Fruit fly (Drosophila melanogaster) whole organism, pupa: ENCODE results near the gene PXo.

Experiments used
- CG12605 ChIP-seq: fragments of 200-800 bp; sonication (Bioruptor generic); IDR thresholded peaks from 2 replicates; pipeline ENCODE4 v1.3.6; 2022; ENCODE audit warnings: missing biosample characterization, missing genetic modification characterization
- CG17806 ChIP-seq: fragments of 200-800 bp; sonication (Bioruptor generic); optimal IDR thresholded peaks from 2 replicates; lab custom pipeline; 2018; ENCODE audit warnings: missing biosample characterization, mild to moderate bottlenecking, missing genetic modification characterization, moderate library complexity
- CG32121 ChIP-seq: fragments of 200-800 bp; sonication (Bioruptor generic); IDR thresholded peaks from 2 replicates; pipeline ENCODE4 v1.3.6; 2022; ENCODE audit warnings: missing biosample characterization, missing genetic modification characterization
- CG8301 ChIP-seq: fragments of 200-800 bp; sonication (Bioruptor generic); optimal IDR thresholded peaks from 2 replicates; lab custom pipeline; 2018; ENCODE audit warnings: missing biosample characterization, mild to moderate bottlenecking, missing genetic modification characterization
- fd96Ca ChIP-seq: fragments of 200-800 bp; sonication (Bioruptor generic); IDR thresholded peaks from 3 replicates; pipeline ENCODE4 v1.3.6; 2022; ENCODE audit warnings: missing biosample characterization, missing genetic modification characterization

DNA sequence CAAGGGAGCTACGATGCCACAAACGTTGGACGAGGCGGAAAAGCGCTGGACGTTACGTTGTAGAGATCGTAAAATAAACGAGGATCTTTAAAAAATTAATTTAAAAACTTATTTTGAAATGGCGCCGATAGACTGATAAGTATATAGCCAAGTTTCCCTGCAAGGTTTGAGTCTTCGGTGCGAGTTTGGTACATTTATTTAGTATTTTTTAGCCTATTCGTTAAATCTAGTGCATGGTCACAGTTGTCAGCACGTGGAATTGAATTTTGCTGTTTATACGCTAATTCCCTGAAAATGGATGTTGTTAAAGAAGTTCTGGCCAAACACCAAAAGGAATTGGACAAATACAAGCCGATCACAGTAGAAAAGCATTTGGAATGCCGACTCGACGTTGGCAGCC, 21.8 kb downstream of the PXo start, which contains the start of gene CG32409:
- no peak for TF ChIP-seq CG12605
- no peak for TF ChIP-seq CG32121
- TF ChIP-seq CG17806 (tag; lab: Kevin White, UChicago), result no peak
- no peak for TF ChIP-seq fd96Ca (GFP tag; lab: Robert Waterston, UW)
- no peak for TF ChIP-seq CG8301 (tag; lab: Kevin White, UChicago)
